Worm (Caenorhabditis elegans): ENCODE data around the gene him-18.

DNA sequence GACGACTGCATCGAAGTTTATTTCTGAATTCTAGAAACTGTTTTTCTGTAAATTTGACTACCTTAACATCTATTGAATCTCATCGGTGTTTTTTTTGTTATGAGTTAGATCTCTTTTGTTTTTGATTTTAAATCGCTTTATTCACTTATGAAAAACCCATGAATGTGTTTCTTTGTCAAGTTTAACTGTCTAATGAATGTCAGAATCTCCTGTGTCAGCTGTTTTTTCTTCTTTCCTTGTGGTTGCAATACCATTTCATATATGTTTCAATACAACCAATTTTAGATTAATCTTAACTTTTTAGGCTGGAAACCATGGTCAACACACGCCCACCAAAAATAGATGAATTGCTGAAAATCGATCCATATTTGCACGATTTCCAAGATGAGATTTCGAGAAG is 19.9 kb downstream of the him-18 start, which contains the start of gene T04A8.7:
- TF ChIP-seq flt-1 (GFP tag; IDR thresholded peaks at IDR 0.05) (no peak), ztf-29 (GFP tag; IDR thresholded peaks at IDR 0.05) (no peak), klf-2 (GFP tag; conservative IDR thresholded peaks at IDR 0.05) (no peak), ztf-23 (GFP tag; IDR thresholded peaks at IDR 0.05) (no peak), tab-1 (GFP tag; IDR thresholded peaks at IDR 0.05) (no peak), ref-1 (GFP tag; conservative IDR thresholded peaks at IDR 0.05) (no peak), cog-1 (tag; optimal IDR thresholded peaks at IDR 0.05) (no peak), med-1 (GFP tag; optimal IDR thresholded peaks at IDR 0.05; ENCODE audit: insufficient read depth) (no peak)

All from whole organism, midembryonic.